Worm (Caenorhabditis elegans): ENCODE results near the gene T16G12.1.

ce11 chrIII:10057518-10057917 lies 7.9 kb upstream of the T16G12.1 start, which contains the start of gene T16G12.4:
- TF ChIP-seq sptf-1 (tag; optimal IDR thresholded peaks at IDR 0.05) (no peak), nhr-76 (tag; optimal IDR thresholded peaks at IDR 0.05) (no peak), hlh-1 (tag; optimal IDR thresholded peaks at IDR 0.05) (no peak), unc-39 (tag; optimal IDR thresholded peaks at IDR 0.05) (no peak), tbx-8 (GFP tag; optimal IDR thresholded peaks at IDR 0.05) (no peak), elt-3 (tag; optimal IDR thresholded peaks at IDR 0.05) (no peak), mep-1 (tag; optimal IDR thresholded peaks at IDR 0.05) (no peak)
